Fruit fly (Drosophila melanogaster): ENCODE results near the gene Ugt37A1.

Gene Ugt37A1

dm6 chr2L:20327375-20327774 is 46.5 kb downstream of the Ugt37A1 start (continued):
- TF ChIP-seq bab2 (GFP tag; optimal IDR thresholded peaks at IDR 0.05) (peak; percentile 53), CG2678 (tag; optimal IDR thresholded peaks at IDR 0.05) (no peak), chif (GFP tag; optimal IDR thresholded peaks at IDR 0.05) (no peak), zfh2 (GFP tag; optimal IDR thresholded peaks at IDR 0.05) (no peak), CG3163 (GFP tag; optimal IDR thresholded peaks at IDR 0.05) (no peak), sug (tag; optimal IDR thresholded peaks at IDR 0.05) (no peak), CG12391 (tag; optimal IDR thresholded peaks at IDR 0.05) (no peak), scrt (GFP tag; optimal IDR thresholded peaks at IDR 0.05) (no peak), sob (GFP tag; IDR thresholded peaks at IDR 0.05) (no peak), ERR (GFP tag; optimal IDR thresholded peaks at IDR 0.05) (no peak), peb (GFP tag; IDR thresholded peaks at IDR 0.05) (no peak), CG4707 (GFP tag; optimal IDR thresholded peaks at IDR 0.05) (peak; percentile 48), CG12071 (GFP tag; optimal IDR thresholded peaks at IDR 0.05) (no peak), D19B (GFP tag; optimal IDR thresholded peaks at IDR 0.05) (no peak), CG6272 (GFP tag; IDR thresholded peaks at IDR 0.05) (no peak), Tbp (GFP tag; optimal IDR thresholded peaks at IDR 0.05) (no peak), Dbx (GFP tag; IDR thresholded peaks at IDR 0.05) (no peak), CG7987 (GFP tag; optimal IDR thresholded peaks at IDR 0.05) (peak; percentile 11), psq (GFP tag; optimal IDR thresholded peaks at IDR 0.05) (no peak), fd64A (GFP tag; optimal IDR thresholded peaks at IDR 0.05) (peak; percentile 54), CG3847 (GFP tag; IDR thresholded peaks at IDR 0.05) (no peak), Lhr (GFP tag; optimal IDR thresholded peaks at IDR 0.05) (peak; percentile 36), Dfd (GFP tag; optimal IDR thresholded peaks at IDR 0.05) (no peak), NC2β (GFP tag; optimal IDR thresholded peaks at IDR 0.05) (peak; percentile 21), Ssrp (tag; optimal IDR thresholded peaks at IDR 0.05) (no peak), ci (GFP tag; IDR thresholded peaks at IDR 0.05) (peak; percentile 61; the same call in 2 of the 3 replicates), Lim3 (GFP tag; IDR thresholded peaks at IDR 0.05) (no peak), Dad (GFP tag; optimal IDR thresholded peaks at IDR 0.05) (no peak), lov (optimal IDR thresholded peaks at IDR 0.05) (no peak), lov (GFP tag; IDR thresholded peaks at IDR 0.05) (0 out of 3 replicates have a peak, but pooled peaks have one; percentile 25), sc (optimal IDR thresholded peaks at IDR 0.05) (no peak), sc (GFP tag; optimal IDR thresholded peaks at IDR 0.05) (peak; percentile 51), wdn (GFP tag; IDR thresholded peaks at IDR 0.05) (no peak), CG16815 (GFP tag; optimal IDR thresholded peaks at IDR 0.05) (no peak), CG12299 (tag; optimal IDR thresholded peaks at IDR 0.05) (no peak), CG3407 (GFP tag; optimal IDR thresholded peaks at IDR 0.05) (peak; percentile 67), croc (GFP tag; conservative IDR thresholded peaks at IDR 0.05) (no peak; the same call in 2 of the 3 replicates), CG14441 (GFP tag; IDR thresholded peaks at IDR 0.05) (no peak), CG2116 (GFP tag; optimal IDR thresholded peaks at IDR 0.05) (no peak), CG34224 (GFP tag; IDR thresholded peaks at IDR 0.05; ENCODE audit: partially characterized antibody) (no peak), Bdp1 (GFP tag; optimal IDR thresholded peaks at IDR 0.05) (no peak), ara (GFP tag; IDR thresholded peaks at IDR 0.05) (peak; percentile 25; the same call in 1 of the 2 replicates), cwo (GFP tag; optimal IDR thresholded peaks at IDR 0.05) (no peak), CG33557 (GFP tag; optimal IDR thresholded peaks at IDR 0.05) (peak; percentile 61), CG31365 (tag; optimal IDR thresholded peaks at IDR 0.05) (no peak), ATbp (GFP tag; optimal IDR thresholded peaks at IDR 0.05) (peak; percentile 67), E2f2 (GFP tag; IDR thresholded peaks at IDR 0.05) (no peak), CG4730 (GFP tag; IDR thresholded peaks at IDR 0.05) (no peak), al (GFP tag; IDR thresholded peaks at IDR 0.05) (no peak), Dip3 (GFP tag; optimal IDR thresholded peaks at IDR 0.05) (no peak), vvl (GFP tag; IDR thresholded peaks at IDR 0.05) (0 out of 2 replicates have a peak, but pooled peaks have one; percentile 16), ab (GFP tag; optimal IDR thresholded peaks at IDR 0.05) (no peak), Deaf1 (tag; optimal IDR thresholded peaks at IDR 0.05) (no peak)

All from whole organism, embryonic.